Worm (Caenorhabditis elegans): Measurements from ENCODE around the gene F56A11.4.

DNA sequence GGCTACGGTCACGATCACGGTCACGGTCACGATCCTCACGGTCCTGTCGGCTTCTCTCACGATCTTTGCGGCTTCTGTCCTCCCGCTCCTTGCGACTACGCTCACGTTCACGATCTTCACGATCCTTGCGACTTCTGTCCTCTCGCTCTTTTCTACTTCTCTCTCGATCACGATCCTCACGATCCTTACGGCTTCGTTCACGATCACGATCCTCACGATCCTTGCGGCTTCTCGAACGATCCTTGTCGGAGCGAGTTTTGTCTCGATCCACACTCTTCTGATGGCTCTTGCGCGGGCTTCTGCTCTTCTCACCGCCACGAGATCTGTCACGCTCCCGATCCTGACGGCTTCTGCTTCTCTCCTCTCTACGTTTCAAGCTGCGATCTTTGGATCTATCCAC, 32.4 kb downstream of the F56A11.4 start:
- TF ChIP-seq nhr-25 (tag; optimal IDR thresholded peaks at IDR 0.05) = no peak
- no peak for TF ChIP-seq gmeb-1 (tag; optimal IDR thresholded peaks at IDR 0.05)
- no peak for TF ChIP-seq zag-1 (tag; optimal IDR thresholded peaks at IDR 0.05)
- TF ChIP-seq nhr-10 (tag; optimal IDR thresholded peaks at IDR 0.05) = no peak
- no peak for TF ChIP-seq ceh-16 (tag; optimal IDR thresholded peaks at IDR 0.05)
- no peak for TF ChIP-seq Y55F3AM.14 (GFP tag; optimal IDR thresholded peaks at IDR 0.05)
- no peak for TF ChIP-seq blmp-1 (tag; optimal IDR thresholded peaks at IDR 0.05; ENCODE audit: insufficient read depth)
- no peak for TF ChIP-seq fos-1 (tag; optimal IDR thresholded peaks at IDR 0.05)
- TF ChIP-seq nhr-6 (tag; optimal IDR thresholded peaks at IDR 0.05) = no peak
- TF ChIP-seq aly-2 (tag; optimal IDR thresholded peaks at IDR 0.05) = no peak
- no peak for TF ChIP-seq elt-1 (tag; optimal IDR thresholded peaks at IDR 0.05)
- no peak for TF ChIP-seq unc-62 (GFP tag; optimal IDR thresholded peaks at IDR 0.05)
- no peak for TF ChIP-seq egl-27 (tag; optimal IDR thresholded peaks at IDR 0.05)

Data from whole organism, L2 larva.